Worm (Caenorhabditis elegans) whole organism, L2 larva: Measurements from ENCODE around the gene cest-2.2.

ENCODE experiments used
- C34F6.9 ChIP-seq: fragments of 150-350 bp; optimal IDR thresholded peaks from 2 replicates; lab custom pipeline; 2014; ENCODE audit warnings: missing biosample characterization, missing genetic modification characterization
- F13H6.1 ChIP-seq: sonication (generic microtip); optimal IDR thresholded peaks from 2 replicates; lab custom pipeline; 2016; ENCODE audit warnings: missing genetic modification characterization, missing compliant biosample characterization
- R02D3.7 ChIP-seq: fragments of 150-350 bp; optimal IDR thresholded peaks from 2 replicates; lab custom pipeline; 2014; ENCODE audit warnings: missing biosample characterization, missing genetic modification characterization
- Y55F3AM.14 ChIP-seq: fragments of 200-800 bp; sonication (Bioruptor generic); optimal IDR thresholded peaks from 2 replicates; lab custom pipeline; 2018; ENCODE audit warnings: mild to moderate bottlenecking, missing genetic modification characterization, missing compliant biosample characterization
- ZK546.5 ChIP-seq: sonication (generic microtip); optimal IDR thresholded peaks from 2 replicates; lab custom pipeline; 2017; ENCODE audit warnings: missing biosample characterization, missing genetic modification characterization
- alr-1 ChIP-seq: fragments of 150-350 bp; optimal IDR thresholded peaks from 2 replicates; lab custom pipeline; 2014; ENCODE audit warnings: missing biosample characterization, missing genetic modification characterization
- aly-2 ChIP-seq: fragments of 150-350 bp; optimal IDR thresholded peaks from 2 replicates; lab custom pipeline; 2014; ENCODE audit warnings: missing biosample characterization, missing genetic modification characterization
- blmp-1 ChIP-seq: sonication (generic microtip); optimal IDR thresholded peaks from 2 replicates; lab custom pipeline; 2017; ENCODE audit warnings: missing genetic modification characterization, mild to moderate bottlenecking, missing compliant biosample characterization, antibody characterized with exemption, moderate library complexity; ENCODE audit not compliant: insufficient read depth
- ceh-16 ChIP-seq: fragments of 150-350 bp; optimal IDR thresholded peaks from 2 replicates; lab custom pipeline; 2014; ENCODE audit warnings: missing biosample characterization, missing genetic modification characterization
- ceh-82 ChIP-seq: fragments of 150-350 bp; optimal IDR thresholded peaks from 2 replicates; lab custom pipeline; 2014; ENCODE audit warnings: missing biosample characterization, missing genetic modification characterization
- dmd-4 ChIP-seq: sonication (generic microtip); optimal IDR thresholded peaks from 2 replicates; lab custom pipeline; 2017; ENCODE audit warnings: missing biosample characterization, missing genetic modification characterization
- elt-3 ChIP-seq: sonication (generic microtip); optimal IDR thresholded peaks from 2 replicates; lab custom pipeline; 2017; ENCODE audit warnings: missing biosample characterization, missing genetic modification characterization
- fos-1 ChIP-seq: fragments of 150-350 bp; optimal IDR thresholded peaks from 2 replicates; lab custom pipeline; 2014; ENCODE audit warnings: missing biosample characterization, missing genetic modification characterization
- gmeb-1 ChIP-seq: fragments of 150-350 bp; optimal IDR thresholded peaks from 2 replicates; lab custom pipeline; 2014; ENCODE audit warnings: missing biosample characterization, missing genetic modification characterization
- lin-11 ChIP-seq: fragments of 150-350 bp; sonication (generic microtip); optimal IDR thresholded peaks from 2 replicates; lab custom pipeline; 2014; ENCODE audit warnings: missing biosample characterization, missing genetic modification characterization, inconsistent platforms, mixed read lengths
- lin-13 ChIP-seq: fragments of 150-350 bp; optimal IDR thresholded peaks from 2 replicates; lab custom pipeline; 2014; ENCODE audit warnings: missing biosample characterization, missing genetic modification reagents, missing genetic modification characterization
- lin-39 ChIP-seq: fragments of 150-350 bp; optimal IDR thresholded peaks from 2 replicates; lab custom pipeline; 2014; ENCODE audit warnings: missing biosample characterization, missing genetic modification reagents, missing genetic modification characterization
- lsy-2 ChIP-seq, 2 experiments: fragments of 150-350 bp in 1 of 2; sonication (generic microtip) in 1 of 2; optimal IDR thresholded peaks; 2 replicates each; lab custom pipeline; 2014 to 2017; ENCODE audit warnings: missing biosample characterization in 2 of 2, missing genetic modification characterization in 2 of 2
- mab-5 ChIP-seq: fragments of 150-350 bp; optimal IDR thresholded peaks from 2 replicates; lab custom pipeline; 2014; ENCODE audit warnings: missing biosample characterization, missing genetic modification characterization
- mbf-1 ChIP-seq: sonication (generic microtip); optimal IDR thresholded peaks from 2 replicates; lab custom pipeline; 2017; ENCODE audit warnings: missing biosample characterization, missing genetic modification characterization
- mdl-1 ChIP-seq, 2 experiments: fragments of 150-350 bp in 1 of 2; sonication (generic microtip) in 1 of 2; optimal IDR thresholded peaks; 2 replicates each; lab custom pipeline; 2017; ENCODE audit warnings: missing biosample characterization in 2 of 2, missing genetic modification characterization in 2 of 2
- nhr-10 ChIP-seq: sonication (generic microtip); optimal IDR thresholded peaks from 2 replicates; lab custom pipeline; 2017; ENCODE audit warnings: missing biosample characterization, missing genetic modification characterization
- nhr-12 ChIP-seq: fragments of 150-350 bp; optimal IDR thresholded peaks from 2 replicates; lab custom pipeline; 2014; ENCODE audit warnings: missing biosample characterization, missing genetic modification characterization
- nhr-129 ChIP-seq: fragments of 150-350 bp; optimal IDR thresholded peaks from 2 replicates; lab custom pipeline; 2014; ENCODE audit warnings: missing biosample characterization, missing genetic modification characterization
- nhr-21 ChIP-seq: fragments of 150-350 bp; optimal IDR thresholded peaks from 2 replicates; lab custom pipeline; 2014; ENCODE audit warnings: missing biosample characterization, missing genetic modification characterization
- nhr-23 ChIP-seq: fragments of 150-350 bp; optimal IDR thresholded peaks from 2 replicates; lab custom pipeline; 2014; ENCODE audit warnings: missing biosample characterization, missing genetic modification reagents, missing genetic modification characterization
- nhr-237 ChIP-seq: fragments of 150-350 bp; optimal IDR thresholded peaks from 2 replicates; lab custom pipeline; 2014; ENCODE audit warnings: missing biosample characterization, missing genetic modification characterization
- nhr-25 ChIP-seq: fragments of 150-350 bp; sonication (generic microtip); optimal IDR thresholded peaks from 3 replicates; lab custom pipeline; 2014; ENCODE audit warnings: missing biosample characterization, missing genetic modification characterization
- nhr-6 ChIP-seq: fragments of 150-350 bp; optimal IDR thresholded peaks from 2 replicates; lab custom pipeline; 2014; ENCODE audit warnings: missing biosample characterization, missing genetic modification characterization
- nhr-77 ChIP-seq: fragments of 150-350 bp; optimal IDR thresholded peaks from 2 replicates; lab custom pipeline; 2014; ENCODE audit warnings: missing biosample characterization, missing genetic modification characterization
- peb-1 ChIP-seq: fragments of 150-350 bp; optimal IDR thresholded peaks from 2 replicates; lab custom pipeline; 2014; ENCODE audit warnings: missing biosample characterization, missing genetic modification characterization
- sem-4 ChIP-seq: fragments of 150-350 bp; optimal IDR thresholded peaks from 2 replicates; lab custom pipeline; 2014; ENCODE audit warnings: missing biosample characterization, missing genetic modification reagents, missing genetic modification characterization
- skn-1 ChIP-seq: sonication (generic microtip); optimal IDR thresholded peaks from 2 replicates; lab custom pipeline; 2017; ENCODE audit warnings: missing biosample characterization, missing genetic modification characterization
- sma-3 ChIP-seq: sonication (generic microtip); optimal IDR thresholded peaks from 2 replicates; lab custom pipeline; 2016; ENCODE audit warnings: missing genetic modification reagents, missing genetic modification characterization, missing compliant biosample characterization
- snpc-4 ChIP-seq: fragments of 150-350 bp; optimal IDR thresholded peaks from 2 replicates; lab custom pipeline; 2014; ENCODE audit warnings: missing biosample characterization, missing genetic modification characterization
- unc-39 ChIP-seq: fragments of 150-350 bp; optimal IDR thresholded peaks from 2 replicates; lab custom pipeline; 2014; ENCODE audit warnings: missing biosample characterization, missing genetic modification characterization
- unc-55 ChIP-seq: fragments of 150-350 bp; sonication (generic microtip); optimal IDR thresholded peaks from 3 replicates; lab custom pipeline; 2014; ENCODE audit warnings: missing biosample characterization, missing genetic modification reagents, missing genetic modification characterization
- unc-62 ChIP-seq: fragments of 150-350 bp; optimal IDR thresholded peaks from 2 replicates; lab custom pipeline; 2014; ENCODE audit warnings: missing biosample characterization, missing genetic modification reagents, missing genetic modification characterization
- ztf-1 ChIP-seq: fragments of 200-800 bp; sonication (Bioruptor generic); conservative IDR thresholded peaks from 2 replicates; pipeline ENCODE4 v1.3.6; 2022; ENCODE audit warnings: missing genetic modification characterization, missing compliant biosample characterization
- ztf-11 ChIP-seq: sonication (generic microtip); optimal IDR thresholded peaks from 2 replicates; lab custom pipeline; 2017; ENCODE audit warnings: missing biosample characterization, missing genetic modification characterization
- ztf-4 ChIP-seq: fragments of 150-350 bp; optimal IDR thresholded peaks from 2 replicates; lab custom pipeline; 2014; ENCODE audit warnings: missing biosample characterization, missing genetic modification characterization

cest-2.2 gene

ce11 chrV:14193451-14193850, 18.3 kb upstream of the cest-2.2 start, which contains the start of gene atfs-1 (continued):
- TF ChIP-seq sem-4 (tag; lab: Kevin White, UChicago) (peak; percentile 44), nhr-23 (tag; lab: Kevin White, UChicago) (no peak)

- no peak for TF ChIP-seq snpc-4 (tag; lab: Kevin White, UChicago)
- no peak for TF ChIP-seq nhr-21 (tag; lab: Kevin White, UChicago)
- no peak for TF ChIP-seq aly-2 (tag; lab: Kevin White, UChicago)
- TF ChIP-seq ztf-1 (GFP tag; lab: Robert Waterston, UW) = no peak
- TF ChIP-seq nhr-23 (tag; lab: Kevin White, UChicago) = no peak
- TF ChIP-seq nhr-237 (tag; lab: Kevin White, UChicago) = no peak
- no peak for TF ChIP-seq ZK546.5
- TF ChIP-seq mdl-1 (tag; optimal IDR thresholded peaks at IDR 0.05; lab: Kevin White, UChicago) = no peak
- TF ChIP-seq unc-62 (GFP tag; lab: Kevin White, UChicago) = no peak
- TF ChIP-seq ceh-82 (tag; lab: Kevin White, UChicago) = no peak
- TF ChIP-seq peb-1 (tag; lab: Kevin White, UChicago) = no peak
- TF ChIP-seq sma-3 (GFP tag; lab: Kevin White, UChicago) = no peak
- no peak for TF ChIP-seq mbf-1 (tag; lab: Kevin White, UChicago)
- no peak for TF ChIP-seq F13H6.1 (tag; lab: Kevin White, UChicago)
- no peak for TF ChIP-seq nhr-129 (tag; lab: Kevin White, UChicago)
- TF ChIP-seq alr-1 = no peak
- no peak for TF ChIP-seq Y55F3AM.14 (GFP tag; lab: Kevin White, UChicago)
- TF ChIP-seq lin-39 (tag; lab: Kevin White, UChicago) = no peak
- TF ChIP-seq sem-4 (tag; lab: Kevin White, UChicago) = no peak
Measured at ce11 chrV:14192870-14193269, 17.7 kb upstream of the cest-2.2 start.

ce11 chrV:14187104-14187503, 11.9 kb upstream of the cest-2.2 start:
- TF ChIP-seq ztf-1 (GFP tag; lab: Robert Waterston, UW) (no peak), nhr-77 (tag; lab: Kevin White, UChicago) (no peak), lin-11 (no peak), nhr-129 (tag; lab: Kevin White, UChicago) (no peak), dmd-4 (tag; lab: Kevin White, UChicago) (no peak), nhr-21 (tag; lab: Kevin White, UChicago) (no peak), nhr-6 (no peak), lsy-2 (tag; optimal IDR thresholded peaks at IDR 0.05; lab: Kevin White, UChicago) (no peak), lin-39 (tag; lab: Kevin White, UChicago) (no peak), C34F6.9 (tag; lab: Kevin White, UChicago) (no peak), nhr-23 (tag; lab: Kevin White, UChicago) (no peak), snpc-4 (tag; lab: Kevin White, UChicago) (no peak), R02D3.7 (tag; lab: Kevin White, UChicago) (no peak), fos-1 (tag; lab: Kevin White, UChicago) (no peak), unc-55 (no peak), alr-1 (no peak), aly-2 (tag; lab: Kevin White, UChicago) (no peak)

ce11 chrV:14185438-14185837, 10.3 kb upstream of the cest-2.2 start, which contains the start of the genes trm-1 and ints-2:
TSS of gene trm-1 (minus strand) at chrV:14185612.
TSS of gene ints-2 (plus strand) at chrV:14185686.
- TF ChIP-seq Y55F3AM.14 (GFP tag; lab: Kevin White, UChicago) (no peak), R02D3.7 (tag; lab: Kevin White, UChicago) (no peak), blmp-1 (tag; lab: Kevin White, UChicago) (no peak), mab-5 (tag; lab: Kevin White, UChicago) (no peak), ztf-1 (GFP tag; lab: Robert Waterston, UW) (no peak), lin-13 (GFP tag; lab: Kevin White, UChicago) (peak; percentile 56), nhr-237 (tag; lab: Kevin White, UChicago) (no peak), snpc-4 (tag; lab: Kevin White, UChicago) (no peak), unc-62 (GFP tag; lab: Kevin White, UChicago) (no peak), F13H6.1 (tag; lab: Kevin White, UChicago) (peak; percentile 45), aly-2 (tag; lab: Kevin White, UChicago) (no peak), unc-39 (tag; lab: Kevin White, UChicago) (no peak), nhr-10 (peak; percentile 13), mdl-1 (tag; optimal IDR thresholded peaks at IDR 0.05; lab: Kevin White, UChicago) (no peak), lin-39 (tag; lab: Kevin White, UChicago) (no peak), nhr-6 (no peak), nhr-21 (tag; lab: Kevin White, UChicago) (no peak), elt-3 (tag; lab: Kevin White, UChicago) (no peak), unc-55 (peak; percentile 82), C34F6.9 (tag; lab: Kevin White, UChicago) (peak; percentile 86), peb-1 (tag; lab: Kevin White, UChicago) (no peak), sma-3 (GFP tag; lab: Kevin White, UChicago) (peak; percentile 51), fos-1 (tag; lab: Kevin White, UChicago) (peak; percentile 30), nhr-23 (tag; lab: Kevin White, UChicago) (no peak), ceh-16 (tag; lab: Kevin White, UChicago) (no peak), dmd-4 (tag; lab: Kevin White, UChicago) (no peak), lin-11 (no peak), alr-1 (no peak), nhr-129 (tag; lab: Kevin White, UChicago) (peak; percentile 60), ztf-4 (tag; lab: Kevin White, UChicago) (no peak), nhr-77 (tag; lab: Kevin White, UChicago) (no peak), mbf-1 (tag; lab: Kevin White, UChicago) (no peak), ztf-11 (no peak), sem-4 (tag; lab: Kevin White, UChicago) (peak; percentile 22), nhr-12 (tag; lab: Kevin White, UChicago) (no peak), ceh-82 (tag; lab: Kevin White, UChicago) (no peak), skn-1 (tag; lab: Kevin White, UChicago) (no peak), gmeb-1 (tag; lab: Kevin White, UChicago) (peak; percentile 73), lsy-2 (tag; optimal IDR thresholded peaks at IDR 0.05; lab: Kevin White, UChicago) (peak; percentile 60 to 80), nhr-25 (tag; lab: Kevin White, UChicago) (peak; percentile 68)
